Worm (Caenorhabditis elegans) whole organism, L1 larva: ENCODE measurements around the gene srh-19.

Source experiments
- C04F5.9 ChIP-seq: sonication (generic microtip); optimal IDR thresholded peaks from 2 replicates; lab custom pipeline; 2016; ENCODE audit warnings: missing genetic modification characterization, missing compliant biosample characterization
- C16A3.4 ChIP-seq: fragments of 150-350 bp; optimal IDR thresholded peaks from 2 replicates; lab custom pipeline; 2014; ENCODE audit warnings: missing biosample characterization, missing genetic modification characterization
- F16B12.6 ChIP-seq: fragments of 150-350 bp; optimal IDR thresholded peaks from 2 replicates; lab custom pipeline; 2014; ENCODE audit warnings: missing biosample characterization, missing genetic modification characterization
- aha-1 ChIP-seq: fragments of 150-350 bp; optimal IDR thresholded peaks from 2 replicates; lab custom pipeline; 2014; ENCODE audit warnings: missing biosample characterization, missing genetic modification characterization
- alr-1 ChIP-seq: fragments of 200-800 bp; sonication (Bioruptor generic); optimal IDR thresholded peaks from 2 replicates; lab custom pipeline; 2018; ENCODE audit warnings: borderline replicate concordance, mild to moderate bottlenecking, missing genetic modification characterization, missing compliant biosample characterization
- aly-2 ChIP-seq: fragments of 150-350 bp; optimal IDR thresholded peaks from 2 replicates; lab custom pipeline; 2014; ENCODE audit warnings: missing biosample characterization, missing genetic modification characterization
- ceh-63 ChIP-seq: fragments of 200-800 bp; sonication (Bioruptor generic); optimal IDR thresholded peaks from 2 replicates; lab custom pipeline; 2018; ENCODE audit warnings: mild to moderate bottlenecking, missing genetic modification characterization, missing compliant biosample characterization
- ceh-8 ChIP-seq: fragments of 200-800 bp; sonication (Bioruptor generic); optimal IDR thresholded peaks from 2 replicates; lab custom pipeline; 2018; ENCODE audit warnings: mild to moderate bottlenecking, missing genetic modification characterization, moderate library complexity, missing compliant biosample characterization
- ceh-82 ChIP-seq, 3 experiments: fragments of 150-350 bp in 1 of 3; sonication (generic microtip) in 2 of 3; optimal IDR thresholded peaks; 2 replicates each; lab custom pipeline; 2014 to 2017; ENCODE audit warnings: missing biosample characterization in 3 of 3, missing genetic modification characterization in 3 of 3
- ceh-88 ChIP-seq: fragments of 200-800 bp; sonication (Bioruptor generic); IDR thresholded peaks from 2 replicates; pipeline ENCODE4 v1.3.6; 2022; ENCODE audit warnings: missing genetic modification characterization, missing compliant biosample characterization
- ces-1 ChIP-seq: fragments of 150-350 bp; optimal IDR thresholded peaks from 2 replicates; lab custom pipeline; 2014; ENCODE audit warnings: missing biosample characterization, missing genetic modification reagents, missing genetic modification characterization
- dpl-1 ChIP-seq, 3 experiments: fragments of 150-350 bp in 2 of 3; sonication (generic microtip) in 1 of 3; optimal IDR thresholded peaks; 2 replicates each; lab custom pipeline; 2014 to 2017; ENCODE audit warnings: missing biosample characterization in 3 of 3, missing genetic modification characterization in 3 of 3, missing genetic modification reagents in 3 of 3
- dsc-1 ChIP-seq: sonication (generic microtip); optimal IDR thresholded peaks from 2 replicates; lab custom pipeline; 2016; ENCODE audit warnings: mild to moderate bottlenecking, missing genetic modification characterization, missing compliant biosample characterization
- egl-27 ChIP-seq, 2 experiments: fragments of 150-350 bp in 1 of 2; sonication (generic microtip); optimal IDR thresholded peaks; 3 replicates each; lab custom pipeline; 2017 to 2018; ENCODE audit warnings: missing biosample characterization in 2 of 2, missing genetic modification characterization in 2 of 2, missing genetic modification reagents in 2 of 2
- elt-2 ChIP-seq: sonication (generic microtip); optimal IDR thresholded peaks from 2 replicates; lab custom pipeline; 2016; ENCODE audit warnings: missing genetic modification characterization, mild to moderate bottlenecking, inconsistent platforms, missing compliant biosample characterization, missing genetic modification reagents
- ets-5 ChIP-seq: fragments of 200-800 bp; sonication (Bioruptor generic); IDR thresholded peaks from 2 replicates; pipeline ENCODE4 v1.3.6; 2022; ENCODE audit warnings: missing genetic modification characterization, missing compliant biosample characterization
- fkh-4 ChIP-seq: sonication (generic microtip); optimal IDR thresholded peaks from 2 replicates; lab custom pipeline; 2016; ENCODE audit warnings: missing compliant biosample characterization, missing genetic modification characterization, borderline replicate concordance
- fkh-8 ChIP-seq: sonication (generic microtip); optimal IDR thresholded peaks from 2 replicates; lab custom pipeline; 2016; ENCODE audit warnings: mild to moderate bottlenecking, missing genetic modification characterization, missing compliant biosample characterization
- hlh-4 ChIP-seq: sonication (generic microtip); optimal IDR thresholded peaks from 2 replicates; lab custom pipeline; 2016; ENCODE audit warnings: mild to moderate bottlenecking, missing genetic modification characterization, missing compliant biosample characterization
- irx-1 ChIP-seq: sonication (generic microtip); optimal IDR thresholded peaks from 2 replicates; lab custom pipeline; 2016; ENCODE audit warnings: missing genetic modification characterization, missing compliant biosample characterization
- lin-14 ChIP-seq: fragments of 200-800 bp; sonication (Bioruptor generic); optimal IDR thresholded peaks from 2 replicates; lab custom pipeline; 2018; ENCODE audit warnings: mild to moderate bottlenecking, missing genetic modification characterization, moderate library complexity, missing compliant biosample characterization
- lin-35 ChIP-seq, 2 experiments: fragments of 150-350 bp; optimal IDR thresholded peaks; 2 replicates each; lab custom pipeline; 2014; ENCODE audit warnings: missing biosample characterization in 2 of 2, missing genetic modification characterization in 2 of 2, missing genetic modification reagents in 2 of 2
- lin-39 ChIP-seq: fragments of 150-350 bp; optimal IDR thresholded peaks from 2 replicates; lab custom pipeline; 2014; ENCODE audit warnings: missing biosample characterization, missing genetic modification reagents, missing genetic modification characterization
- lir-3 ChIP-seq: sonication (generic microtip); optimal IDR thresholded peaks from 2 replicates; lab custom pipeline; 2016; ENCODE audit warnings: mild to moderate bottlenecking, missing genetic modification characterization, moderate library complexity, missing compliant biosample characterization; ENCODE audit not compliant: poor library complexity
- lsy-2 ChIP-seq, 2 experiments: fragments of 150-350 bp; optimal IDR thresholded peaks; 2 replicates each; lab custom pipeline; 2014; ENCODE audit warnings: missing biosample characterization in 2 of 2, missing genetic modification characterization in 2 of 2
- mab-9 ChIP-seq: fragments of 200-800 bp; sonication (Bioruptor generic); IDR thresholded peaks from 2 replicates; pipeline ENCODE4 v1.3.6; 2022; ENCODE audit warnings: missing genetic modification reagents, missing genetic modification characterization, missing compliant biosample characterization
- mef-2 ChIP-seq: fragments of 150-350 bp; optimal IDR thresholded peaks from 2 replicates; lab custom pipeline; 2014; ENCODE audit warnings: missing biosample characterization, missing genetic modification characterization
- mep-1 ChIP-seq: fragments of 150-350 bp; optimal IDR thresholded peaks from 2 replicates; lab custom pipeline; 2014; ENCODE audit warnings: missing biosample characterization, missing genetic modification characterization
- nhr-11 ChIP-seq: fragments of 150-350 bp; optimal IDR thresholded peaks from 2 replicates; lab custom pipeline; 2014; ENCODE audit warnings: missing biosample characterization, missing genetic modification characterization
- nhr-20 ChIP-seq: sonication (generic microtip); optimal IDR thresholded peaks from 2 replicates; lab custom pipeline; 2016; ENCODE audit warnings: mild to moderate bottlenecking, missing genetic modification characterization, missing compliant biosample characterization
- nhr-237 ChIP-seq: fragments of 150-350 bp; optimal IDR thresholded peaks from 2 replicates; lab custom pipeline; 2014; ENCODE audit warnings: missing biosample characterization, missing genetic modification characterization
- nhr-47 ChIP-seq: sonication (generic microtip); optimal IDR thresholded peaks from 2 replicates; lab custom pipeline; 2016; ENCODE audit warnings: mild to moderate bottlenecking, missing genetic modification characterization, moderate library complexity, missing compliant biosample characterization
- nhr-77 ChIP-seq: fragments of 150-350 bp; optimal IDR thresholded peaks from 2 replicates; lab custom pipeline; 2014; ENCODE audit warnings: missing biosample characterization, missing genetic modification characterization
- nhr-90 ChIP-seq: sonication (generic microtip); optimal IDR thresholded peaks from 2 replicates; lab custom pipeline; 2016; ENCODE audit warnings: mild to moderate bottlenecking, missing genetic modification characterization, missing compliant biosample characterization; ENCODE audit not compliant: poor library complexity
- rnt-1 ChIP-seq: sonication (generic microtip); optimal IDR thresholded peaks from 2 replicates; lab custom pipeline; 2016; ENCODE audit warnings: mild to moderate bottlenecking, missing genetic modification characterization, moderate library complexity, missing compliant biosample characterization
- snpc-4 ChIP-seq: fragments of 150-350 bp; optimal IDR thresholded peaks from 2 replicates; lab custom pipeline; 2014; ENCODE audit warnings: missing biosample characterization, missing genetic modification characterization
- sox-4 ChIP-seq: sonication (generic microtip); optimal IDR thresholded peaks from 2 replicates; lab custom pipeline; 2016; ENCODE audit warnings: missing genetic modification characterization, missing compliant biosample characterization
- sptf-1 ChIP-seq: fragments of 150-350 bp; optimal IDR thresholded peaks from 2 replicates; lab custom pipeline; 2014; ENCODE audit warnings: missing biosample characterization, missing genetic modification characterization
- sup-37 ChIP-seq: fragments of 200-800 bp; sonication (Bioruptor generic); optimal IDR thresholded peaks from 2 replicates; lab custom pipeline; 2018; ENCODE audit warnings: mild to moderate bottlenecking, missing genetic modification characterization, missing compliant biosample characterization
- swsn-7 ChIP-seq: sonication (generic microtip); optimal IDR thresholded peaks from 2 replicates; lab custom pipeline; 2016; ENCODE audit warnings: missing genetic modification characterization, missing compliant biosample characterization
- tbx-2 ChIP-seq: sonication (generic microtip); optimal IDR thresholded peaks from 2 replicates; lab custom pipeline; 2016; ENCODE audit warnings: missing genetic modification characterization, missing compliant biosample characterization
- tlp-1 ChIP-seq: fragments of 150-350 bp; optimal IDR thresholded peaks from 2 replicates; lab custom pipeline; 2014; ENCODE audit warnings: missing biosample characterization, missing genetic modification characterization
- unc-30 ChIP-seq: sonication (generic microtip); optimal IDR thresholded peaks from 2 replicates; lab custom pipeline; 2017; ENCODE audit warnings: missing biosample characterization, missing genetic modification characterization
- unc-86 ChIP-seq: sonication (generic microtip); optimal IDR thresholded peaks from 2 replicates; lab custom pipeline; 2016; ENCODE audit warnings: missing genetic modification characterization, missing compliant biosample characterization
- unc-98 ChIP-seq: fragments of 200-800 bp; sonication (Bioruptor generic); IDR thresholded peaks from 2 replicates; pipeline ENCODE4 v1.3.6; 2022; ENCODE audit warnings: missing genetic modification characterization, missing compliant biosample characterization
- xbp-1 ChIP-seq: sonication (generic microtip); optimal IDR thresholded peaks from 2 replicates; lab custom pipeline; 2016; ENCODE audit warnings: missing genetic modification characterization, missing compliant biosample characterization
- zag-1 ChIP-seq: fragments of 150-350 bp; optimal IDR thresholded peaks from 2 replicates; lab custom pipeline; 2014; ENCODE audit warnings: missing biosample characterization, missing genetic modification characterization
- zip-4 ChIP-seq: fragments of 200-800 bp; sonication (Bioruptor generic); optimal IDR thresholded peaks from 2 replicates; lab custom pipeline; 2018; ENCODE audit warnings: mild to moderate bottlenecking, missing genetic modification characterization, moderate library complexity, missing compliant biosample characterization
- ztf-11 ChIP-seq, 2 experiments: sonication (generic microtip); optimal IDR thresholded peaks; 2 replicates each; lab custom pipeline; 2016 to 2017; ENCODE audit warnings: missing genetic modification characterization in 2 of 2, missing biosample characterization in 1 of 2, missing compliant biosample characterization in 1 of 2
- ztf-4 ChIP-seq: fragments of 150-350 bp; optimal IDR thresholded peaks from 2 replicates; lab custom pipeline; 2014; ENCODE audit warnings: missing biosample characterization, missing genetic modification characterization

The srh-19 gene

ce11 chrX:1389382-1389983 is 23.5 kb upstream of the srh-19 start (continued):
- TF ChIP-seq elt-2 (tag; lab: Kevin White, UChicago) = peak; percentile 64
- TF ChIP-seq mef-2 (tag; lab: Kevin White, UChicago) = no peak
- TF ChIP-seq lin-14 (GFP tag; lab: Kevin White, UChicago) = peak; percentile 82
- peak; percentile 73 for TF ChIP-seq mep-1
- TF ChIP-seq ceh-8 (GFP tag; lab: Kevin White, UChicago) = peak; percentile 95
- TF ChIP-seq zag-1 (tag; lab: Kevin White, UChicago) = no peak
- peak; percentile 50 for TF ChIP-seq unc-86 (tag; lab: Kevin White, UChicago)
- no peak for TF ChIP-seq ets-5 (GFP tag; lab: Robert Waterston, UW)
- TF ChIP-seq sptf-1 (tag; lab: Kevin White, UChicago) = no peak
- TF ChIP-seq mab-9 (GFP tag; lab: Robert Waterston, UW) = peak; percentile 57
- TF ChIP-seq nhr-47 = peak; percentile 98
- peak; percentile 96 for TF ChIP-seq C16A3.4 (tag; lab: Kevin White, UChicago)
- peak; percentile 87 for TF ChIP-seq ceh-88 (GFP tag; lab: Robert Waterston, UW)
- peak; percentile 65 for TF ChIP-seq sup-37 (GFP tag; lab: Kevin White, UChicago)
- peak; percentile 92 for TF ChIP-seq nhr-20 (tag; lab: Kevin White, UChicago)
- TF ChIP-seq unc-98 (GFP tag; lab: Robert Waterston, UW) = peak; percentile 47
- peak; percentile 74 for TF ChIP-seq aly-2 (tag; lab: Kevin White, UChicago)
- TF ChIP-seq aha-1 (tag; lab: Kevin White, UChicago) = no peak
- TF ChIP-seq lin-39 (tag; lab: Kevin White, UChicago) = peak; percentile 94
- TF ChIP-seq snpc-4 (tag; lab: Kevin White, UChicago) = peak; percentile 69
- TF ChIP-seq alr-1 = no peak
- no peak for TF ChIP-seq F16B12.6 (tag; lab: Kevin White, UChicago)
- TF ChIP-seq nhr-77 (tag; lab: Kevin White, UChicago) = peak; percentile 94
- TF ChIP-seq nhr-90 (tag; lab: Kevin White, UChicago) = peak; percentile 94
- TF ChIP-seq swsn-7 (tag; lab: Kevin White, UChicago) = peak; percentile 88
- TF ChIP-seq lsy-2 (tag; optimal IDR thresholded peaks at IDR 0.05; lab: Kevin White, UChicago) = peak; percentile 82 to 86
- peak; percentile 85 for TF ChIP-seq lir-3
- TF ChIP-seq unc-30 = no peak
- TF ChIP-seq zip-4 (GFP tag; lab: Kevin White, UChicago) = peak; percentile 79
- TF ChIP-seq ceh-82 (tag; optimal IDR thresholded peaks at IDR 0.05; lab: Kevin White, UChicago) = peak; percentile 65 to 88 (median 82)
- peak; percentile 55 to 83 for TF ChIP-seq lin-35 (GFP tag; optimal IDR thresholded peaks at IDR 0.05; lab: Kevin White, UChicago)
- TF ChIP-seq tbx-2 (tag; lab: Kevin White, UChicago) = peak; percentile 89
- TF ChIP-seq ceh-63 = no peak
- TF ChIP-seq irx-1 = peak; percentile 86
- TF ChIP-seq dsc-1 (tag; lab: Kevin White, UChicago) = peak; percentile 99
- TF ChIP-seq fkh-8 = peak; percentile 93
- TF ChIP-seq fkh-4 (tag; lab: Kevin White, UChicago) = peak; percentile 84
- peak; percentile 96 for TF ChIP-seq sox-4 (tag; lab: Kevin White, UChicago)
- peak; percentile 43 for TF ChIP-seq rnt-1 (tag; lab: Kevin White, UChicago)
- TF ChIP-seq ces-1 (GFP tag; lab: Kevin White, UChicago) = no peak
- peak in 1 of 2 experiments; percentile 49 for TF ChIP-seq egl-27 (tag; optimal IDR thresholded peaks at IDR 0.05; lab: Kevin White, UChicago)
- no peak for TF ChIP-seq tlp-1
- no peak for TF ChIP-seq hlh-4 (tag; lab: Kevin White, UChicago)
- TF ChIP-seq nhr-237 (tag; lab: Kevin White, UChicago) = peak; percentile 83
- TF ChIP-seq ztf-4 = peak; percentile 92
- peak; percentile 76 for TF ChIP-seq xbp-1 (tag; lab: Kevin White, UChicago)
- peak; percentile 96 for TF ChIP-seq nhr-11
- TF ChIP-seq dpl-1 (GFP tag; optimal IDR thresholded peaks at IDR 0.05; lab: Kevin White, UChicago) = peak; percentile 9 to 43 (median 19)
- TF ChIP-seq C04F5.9 (tag; lab: Kevin White, UChicago) = peak; percentile 62
- TF ChIP-seq ztf-11 (tag; optimal IDR thresholded peaks at IDR 0.05; lab: Kevin White, UChicago) = peak; percentile 35 to 74
